Fruit fly (Drosophila melanogaster): ENCODE measurements around the gene CG1529.

Gene CG1529

dm6 chrX:21031819-21032261 lies at the start of gene CG1529:
CG1529 (minus strand) TSS chrX:21031950.
- TF ChIP-seq Med (GFP tag): peak; percentile 16
- TF ChIP-seq CG13287 (GFP tag; IDR thresholded peaks at IDR 0.05; ENCODE audit: partially characterized antibody): peak; percentile 56
- TF ChIP-seq CG15269 (tag; optimal IDR thresholded peaks at IDR 0.05): no peak
- TF ChIP-seq dimm (GFP tag; IDR thresholded peaks at IDR 0.05): no peak
- TF ChIP-seq Doc3 (GFP tag; IDR thresholded peaks at IDR 0.05; ENCODE audit: partially characterized antibody): 0 out of 3 replicates have a peak, but pooled peaks have one; percentile 46
- TF ChIP-seq zen (tag; optimal IDR thresholded peaks at IDR 0.05): no peak
- TF ChIP-seq CG12071 (GFP tag; optimal IDR thresholded peaks at IDR 0.05): no peak
- TF ChIP-seq amos (GFP tag; IDR thresholded peaks at IDR 0.05; ENCODE audit: partially characterized antibody): peak; percentile 41; the same call in 1 of the 2 replicates
- peak; percentile 64 for TF ChIP-seq MESR4 (GFP tag; optimal IDR thresholded peaks at IDR 0.05)
- TF ChIP-seq CG4617 (GFP tag; optimal IDR thresholded peaks at IDR 0.05; ENCODE audit: borderline replicate concordance): peak; percentile 10
- TF ChIP-seq CG7839 (tag; optimal IDR thresholded peaks at IDR 0.05): no peak
- TF ChIP-seq CG15601 (tag; optimal IDR thresholded peaks at IDR 0.05): no peak
- TF ChIP-seq gsb (GFP tag; IDR thresholded peaks at IDR 0.05): no peak
- TF ChIP-seq bbx (GFP tag; IDR thresholded peaks at IDR 0.05; ENCODE audit: partially characterized antibody): peak; percentile 35; the same call in 1 of the 2 replicates
- peak; percentile 17 for TF ChIP-seq nmo (GFP tag; optimal IDR thresholded peaks at IDR 0.05)
- no peak for TF ChIP-seq ap (GFP tag; IDR thresholded peaks at IDR 0.05)
- no peak for TF ChIP-seq CG18262 (tag; optimal IDR thresholded peaks at IDR 0.05)
- no peak for TF ChIP-seq pan (optimal IDR thresholded peaks at IDR 0.05)
- no peak for TF ChIP-seq pan (GFP tag; optimal IDR thresholded peaks at IDR 0.05 in 1 of 2, IDR thresholded peaks at IDR 0.05 in 1 of 2)
- TF ChIP-seq CG6254 (GFP tag; optimal IDR thresholded peaks at IDR 0.05): no peak
- no peak for TF ChIP-seq bab2 (GFP tag; optimal IDR thresholded peaks at IDR 0.05)
- TF ChIP-seq BtbVII (GFP tag; optimal IDR thresholded peaks at IDR 0.05): no peak
- TF ChIP-seq unc-4 (GFP tag; IDR thresholded peaks at IDR 0.05; ENCODE audit: partially characterized antibody): peak; percentile 43; the same call in 1 of the 2 replicates
- peak; percentile 45; the same call in 2 of the 3 replicates for TF ChIP-seq CG34224 (GFP tag; IDR thresholded peaks at IDR 0.05; ENCODE audit: partially characterized antibody)
- peak; percentile 53 for TF ChIP-seq inv (GFP tag; IDR thresholded peaks at IDR 0.05; ENCODE audit: partially characterized antibody)
- 0 out of 4 replicates have a peak, but pooled peaks have one; percentile 12 for TF ChIP-seq chinmo (GFP tag; IDR thresholded peaks at IDR 0.05; ENCODE audit: partially characterized antibody)
- TF ChIP-seq gfzf (GFP tag; optimal IDR thresholded peaks at IDR 0.05): peak; percentile 57
- TF ChIP-seq CG2116 (GFP tag; optimal IDR thresholded peaks at IDR 0.05): peak; percentile 45
- peak; percentile 67 for TF ChIP-seq stwl (tag; optimal IDR thresholded peaks at IDR 0.05)
- TF ChIP-seq H15 (GFP tag; IDR thresholded peaks at IDR 0.05): no peak
- TF ChIP-seq CG9797 (GFP tag; optimal IDR thresholded peaks at IDR 0.05): peak; percentile 59
- no peak for TF ChIP-seq HHEX (GFP tag; optimal IDR thresholded peaks at IDR 0.05)
- no peak for TF ChIP-seq CG3281 (GFP tag; optimal IDR thresholded peaks at IDR 0.05)
- no peak for TF ChIP-seq chif (GFP tag; optimal IDR thresholded peaks at IDR 0.05)
- TF ChIP-seq CG16813 (GFP tag; IDR thresholded peaks at IDR 0.05; ENCODE audit: partially characterized antibody): peak; percentile 27; the same call in 1 of the 3 replicates
- no peak for TF ChIP-seq Hsf (GFP tag; optimal IDR thresholded peaks at IDR 0.05)
- TF ChIP-seq toy (GFP tag; IDR thresholded peaks at IDR 0.05): no peak
- TF ChIP-seq kah (GFP tag; optimal IDR thresholded peaks at IDR 0.05): peak; percentile 96
- peak; percentile 51 for TF ChIP-seq HLH4C (GFP tag; IDR thresholded peaks at IDR 0.05; ENCODE audit: partially characterized antibody)
- no peak for TF ChIP-seq ewg (GFP tag; optimal IDR thresholded peaks at IDR 0.05)
- peak; percentile 62 for TF ChIP-seq BEAF-32 (GFP tag; optimal IDR thresholded peaks at IDR 0.05)
- no peak for TF ChIP-seq grn (GFP tag; optimal IDR thresholded peaks at IDR 0.05)
- peak; percentile 65 for TF ChIP-seq Dp (GFP tag; optimal IDR thresholded peaks at IDR 0.05)
- TF ChIP-seq CG18599 (GFP tag; optimal IDR thresholded peaks at IDR 0.05): no peak
- TF ChIP-seq CG12299 (tag; optimal IDR thresholded peaks at IDR 0.05): no peak
- peak; percentile 48 for TF ChIP-seq pzg (GFP tag; optimal IDR thresholded peaks at IDR 0.05)
- TF ChIP-seq Dref (GFP tag; IDR thresholded peaks at IDR 0.05): peak; percentile 64
- TF ChIP-seq Adf1 (GFP tag; IDR thresholded peaks at IDR 0.05): no peak

Measured in whole organism, embryonic.